Fruit fly (Drosophila melanogaster): ENCODE measurements around the gene CG12883.

- no peak for TF ChIP-seq CG8478 (optimal IDR thresholded peaks at IDR 0.05)
- TF ChIP-seq usp (GFP tag; optimal IDR thresholded peaks at IDR 0.05), result no peak
- no peak for TF ChIP-seq psq (optimal IDR thresholded peaks at IDR 0.05)
- TF ChIP-seq pan (optimal IDR thresholded peaks at IDR 0.05), result no peak
- TF ChIP-seq Dll (optimal IDR thresholded peaks at IDR 0.05), result no peak
- no peak for TF ChIP-seq EcR (GFP tag; optimal IDR thresholded peaks at IDR 0.05)
Observed at dm6 chr3R:27661971-27662489, 17.1 kb upstream of the CG12883 start, which contains the start of gene unc80.

Data from whole organism.